Worm (Caenorhabditis elegans) whole organism, L2 larva: ENCODE results near the gene tag-325.

Experiments used
- C34F6.9 ChIP-seq: fragments of 150-350 bp; optimal IDR thresholded peaks from 2 replicates; lab custom pipeline; 2014; ENCODE audit warnings: missing biosample characterization, missing genetic modification characterization
- F13H6.1 ChIP-seq: sonication (generic microtip); optimal IDR thresholded peaks from 2 replicates; lab custom pipeline; 2016; ENCODE audit warnings: missing genetic modification characterization, missing compliant biosample characterization
- R02D3.7 ChIP-seq: fragments of 150-350 bp; optimal IDR thresholded peaks from 2 replicates; lab custom pipeline; 2014; ENCODE audit warnings: missing biosample characterization, missing genetic modification characterization
- Y55F3AM.14 ChIP-seq: fragments of 200-800 bp; sonication (Bioruptor generic); optimal IDR thresholded peaks from 2 replicates; lab custom pipeline; 2018; ENCODE audit warnings: mild to moderate bottlenecking, missing genetic modification characterization, missing compliant biosample characterization
- aly-2 ChIP-seq: fragments of 150-350 bp; optimal IDR thresholded peaks from 2 replicates; lab custom pipeline; 2014; ENCODE audit warnings: missing biosample characterization, missing genetic modification characterization
- ama-1 ChIP-seq: fragments of 150-350 bp; optimal IDR thresholded peaks from 2 replicates; lab custom pipeline; 2018; ENCODE audit warnings: inconsistent platforms
- blmp-1 ChIP-seq: sonication (generic microtip); optimal IDR thresholded peaks from 2 replicates; lab custom pipeline; 2017; ENCODE audit warnings: missing genetic modification characterization, mild to moderate bottlenecking, missing compliant biosample characterization, antibody characterized with exemption, moderate library complexity; ENCODE audit not compliant: insufficient read depth
- ceh-16 ChIP-seq: fragments of 150-350 bp; optimal IDR thresholded peaks from 2 replicates; lab custom pipeline; 2014; ENCODE audit warnings: missing biosample characterization, missing genetic modification characterization
- ceh-82 ChIP-seq: fragments of 150-350 bp; optimal IDR thresholded peaks from 2 replicates; lab custom pipeline; 2014; ENCODE audit warnings: missing biosample characterization, missing genetic modification characterization
- crh-2 ChIP-seq: sonication (generic microtip); optimal IDR thresholded peaks from 2 replicates; lab custom pipeline; 2017; ENCODE audit warnings: missing biosample characterization, missing genetic modification characterization
- dmd-4 ChIP-seq: sonication (generic microtip); optimal IDR thresholded peaks from 2 replicates; lab custom pipeline; 2017; ENCODE audit warnings: missing biosample characterization, missing genetic modification characterization
- elt-1 ChIP-seq: fragments of 150-350 bp; optimal IDR thresholded peaks from 2 replicates; lab custom pipeline; 2014; ENCODE audit warnings: missing biosample characterization, missing genetic modification characterization
- fos-1 ChIP-seq: fragments of 150-350 bp; optimal IDR thresholded peaks from 2 replicates; lab custom pipeline; 2014; ENCODE audit warnings: missing biosample characterization, missing genetic modification characterization
- lin-11 ChIP-seq: fragments of 150-350 bp; sonication (generic microtip); optimal IDR thresholded peaks from 2 replicates; lab custom pipeline; 2014; ENCODE audit warnings: missing biosample characterization, missing genetic modification characterization, inconsistent platforms, mixed read lengths
- lin-13 ChIP-seq: fragments of 150-350 bp; optimal IDR thresholded peaks from 2 replicates; lab custom pipeline; 2014; ENCODE audit warnings: missing biosample characterization, missing genetic modification reagents, missing genetic modification characterization
- lin-39 ChIP-seq: fragments of 150-350 bp; optimal IDR thresholded peaks from 2 replicates; lab custom pipeline; 2014; ENCODE audit warnings: missing biosample characterization, missing genetic modification reagents, missing genetic modification characterization
- lsy-2 ChIP-seq, 2 experiments: fragments of 150-350 bp in 1 of 2; sonication (generic microtip) in 1 of 2; optimal IDR thresholded peaks; 2 replicates each; lab custom pipeline; 2014 to 2017; ENCODE audit warnings: missing biosample characterization in 2 of 2, missing genetic modification characterization in 2 of 2
- mab-5 ChIP-seq: fragments of 150-350 bp; optimal IDR thresholded peaks from 2 replicates; lab custom pipeline; 2014; ENCODE audit warnings: missing biosample characterization, missing genetic modification characterization
- nhr-10 ChIP-seq: sonication (generic microtip); optimal IDR thresholded peaks from 2 replicates; lab custom pipeline; 2017; ENCODE audit warnings: missing biosample characterization, missing genetic modification characterization
- nhr-12 ChIP-seq: fragments of 150-350 bp; optimal IDR thresholded peaks from 2 replicates; lab custom pipeline; 2014; ENCODE audit warnings: missing biosample characterization, missing genetic modification characterization
- nhr-129 ChIP-seq: fragments of 150-350 bp; optimal IDR thresholded peaks from 2 replicates; lab custom pipeline; 2014; ENCODE audit warnings: missing biosample characterization, missing genetic modification characterization
- nhr-23 ChIP-seq: fragments of 150-350 bp; optimal IDR thresholded peaks from 2 replicates; lab custom pipeline; 2014; ENCODE audit warnings: missing biosample characterization, missing genetic modification reagents, missing genetic modification characterization
- nhr-237 ChIP-seq: fragments of 150-350 bp; optimal IDR thresholded peaks from 2 replicates; lab custom pipeline; 2014; ENCODE audit warnings: missing biosample characterization, missing genetic modification characterization
- nhr-6 ChIP-seq: fragments of 150-350 bp; optimal IDR thresholded peaks from 2 replicates; lab custom pipeline; 2014; ENCODE audit warnings: missing biosample characterization, missing genetic modification characterization
- nhr-77 ChIP-seq: fragments of 150-350 bp; optimal IDR thresholded peaks from 2 replicates; lab custom pipeline; 2014; ENCODE audit warnings: missing biosample characterization, missing genetic modification characterization
- peb-1 ChIP-seq: fragments of 150-350 bp; optimal IDR thresholded peaks from 2 replicates; lab custom pipeline; 2014; ENCODE audit warnings: missing biosample characterization, missing genetic modification characterization
- sem-4 ChIP-seq: fragments of 150-350 bp; optimal IDR thresholded peaks from 2 replicates; lab custom pipeline; 2014; ENCODE audit warnings: missing biosample characterization, missing genetic modification reagents, missing genetic modification characterization
- skn-1 ChIP-seq: sonication (generic microtip); optimal IDR thresholded peaks from 2 replicates; lab custom pipeline; 2017; ENCODE audit warnings: missing biosample characterization, missing genetic modification characterization
- sma-3 ChIP-seq: sonication (generic microtip); optimal IDR thresholded peaks from 2 replicates; lab custom pipeline; 2016; ENCODE audit warnings: missing genetic modification reagents, missing genetic modification characterization, missing compliant biosample characterization
- snpc-4 ChIP-seq: fragments of 150-350 bp; optimal IDR thresholded peaks from 2 replicates; lab custom pipeline; 2014; ENCODE audit warnings: missing biosample characterization, missing genetic modification characterization
- unc-39 ChIP-seq: fragments of 150-350 bp; optimal IDR thresholded peaks from 2 replicates; lab custom pipeline; 2014; ENCODE audit warnings: missing biosample characterization, missing genetic modification characterization
- unc-62 ChIP-seq: fragments of 150-350 bp; optimal IDR thresholded peaks from 2 replicates; lab custom pipeline; 2014; ENCODE audit warnings: missing biosample characterization, missing genetic modification reagents, missing genetic modification characterization
- zag-1 ChIP-seq: fragments of 150-350 bp; optimal IDR thresholded peaks from 2 replicates; lab custom pipeline; 2014; ENCODE audit warnings: missing biosample characterization, missing genetic modification characterization
- ztf-1 ChIP-seq: fragments of 200-800 bp; sonication (Bioruptor generic); conservative IDR thresholded peaks from 2 replicates; pipeline ENCODE4 v1.3.6; 2022; ENCODE audit warnings: missing genetic modification characterization, missing compliant biosample characterization
- ztf-11 ChIP-seq: sonication (generic microtip); optimal IDR thresholded peaks from 2 replicates; lab custom pipeline; 2017; ENCODE audit warnings: missing biosample characterization, missing genetic modification characterization
- ztf-4 ChIP-seq: fragments of 150-350 bp; optimal IDR thresholded peaks from 2 replicates; lab custom pipeline; 2014; ENCODE audit warnings: missing biosample characterization, missing genetic modification characterization

The tag-325 gene

ce11 chrIII:4819843-4820242 is 23.2 kb downstream of the tag-325 start, which contains the start of gene F26A1.7:
Gene F26A1.7, minus strand, starts transcription at chrIII:4819943.
- no peak for TF ChIP-seq lsy-2 (tag; optimal IDR thresholded peaks at IDR 0.05; lab: Kevin White, UChicago)
- no peak for TF ChIP-seq skn-1
- TF ChIP-seq mab-5: no peak
- no peak for TF ChIP-seq aly-2 (tag; lab: Kevin White, UChicago)
- no peak for TF ChIP-seq dmd-4
- TF ChIP-seq nhr-129 (tag; lab: Kevin White, UChicago): no peak
- TF ChIP-seq snpc-4 (tag; lab: Kevin White, UChicago): no peak
- no peak for TF ChIP-seq C34F6.9 (tag; lab: Kevin White, UChicago)
- TF ChIP-seq sma-3 (GFP tag; lab: Kevin White, UChicago): no peak
- TF ChIP-seq peb-1 (tag; lab: Kevin White, UChicago): no peak
- no peak for TF ChIP-seq nhr-10 (tag; lab: Kevin White, UChicago)
- no peak for TF ChIP-seq elt-1 (tag; lab: Kevin White, UChicago)
- TF ChIP-seq ztf-4: no peak
- TF ChIP-seq nhr-12 (tag; lab: Kevin White, UChicago): no peak
- no peak for TF ChIP-seq lin-11 (tag; lab: Kevin White, UChicago)

ce11 chrIII:4822140-4822539 is 25.5 kb downstream of the tag-325 start, which contains the start of gene F26A1.8:
Gene F26A1.8, minus strand, starts transcription at chrIII:4822240.
- no peak for TF ChIP-seq ceh-82 (tag; lab: Kevin White, UChicago)
- TF ChIP-seq snpc-4 (tag; lab: Kevin White, UChicago): no peak
- TF ChIP-seq lin-39 (tag; lab: Kevin White, UChicago): no peak
- no peak for TF ChIP-seq lin-13 (GFP tag; lab: Kevin White, UChicago)
- TF ChIP-seq ztf-11 (tag; lab: Kevin White, UChicago): no peak
- no peak for TF ChIP-seq nhr-77 (tag; lab: Kevin White, UChicago)
- TF ChIP-seq elt-1 (tag; lab: Kevin White, UChicago): no peak

ce11 chrIII:4826606-4827005 is 30.0 kb downstream of the tag-325 start, which contains the start of gene F26A1.3:
Gene F26A1.3, plus strand, starts transcription at chrIII:4826906.
- TF ChIP-seq Y55F3AM.14 (no peak), unc-62 (no peak), dmd-4 (no peak), aly-2 (tag; lab: Kevin White, UChicago) (no peak), ztf-1 (GFP tag; lab: Robert Waterston, UW) (no peak), crh-2 (no peak), skn-1 (no peak), F13H6.1 (tag; lab: Kevin White, UChicago) (no peak), R02D3.7 (tag; lab: Kevin White, UChicago) (no peak), lin-11 (tag; lab: Kevin White, UChicago) (no peak), fos-1 (tag; lab: Kevin White, UChicago) (no peak), ztf-4 (no peak), peb-1 (tag; lab: Kevin White, UChicago) (no peak), nhr-23 (tag; lab: Kevin White, UChicago) (no peak), nhr-6 (tag; lab: Kevin White, UChicago) (no peak), ztf-11 (tag; lab: Kevin White, UChicago) (no peak), blmp-1 (tag; lab: Kevin White, UChicago) (no peak), unc-39 (tag; lab: Kevin White, UChicago) (no peak), snpc-4 (tag; lab: Kevin White, UChicago) (no peak)

- TF ChIP-seq ama-1 (lab: Kevin White, UChicago) (no peak), nhr-237 (tag; lab: Kevin White, UChicago) (no peak), ceh-16 (no peak), ztf-1 (GFP tag; lab: Robert Waterston, UW) (no peak), sem-4 (tag; lab: Kevin White, UChicago) (no peak), R02D3.7 (tag; lab: Kevin White, UChicago) (no peak), lsy-2 (tag; optimal IDR thresholded peaks at IDR 0.05; lab: Kevin White, UChicago) (no peak), ceh-82 (tag; lab: Kevin White, UChicago) (no peak), nhr-12 (tag; lab: Kevin White, UChicago) (no peak), snpc-4 (tag; lab: Kevin White, UChicago) (no peak), zag-1 (no peak), skn-1 (no peak), ztf-4 (no peak)
- TF ChIP-seq, all 48 proteins: peak for 0
Measured at ce11 chrIII:4829440-4829839, 32.8 kb downstream of the tag-325 start, which contains the start of gene F26A1.9. Gene F26A1.9, minus strand, starts transcription at chrIII:4829540.
